Fruit fly (Drosophila melanogaster) whole organism, wandering third instar larva: ENCODE data around the gene kuk.
A peak's percentile ranks its signal among the peaks of the same experiment; 100 is the strongest.

Experiments
- Abd-B ChIP-seq: fragments of >200 bp; optimal IDR thresholded peaks from 2 replicates; lab custom pipeline; 2017; ENCODE audit warnings: missing biosample characterization, missing genetic modification characterization
- CG32264 ChIP-seq: fragments of 200-800 bp; sonication (Bioruptor generic); optimal IDR thresholded peaks from 2 replicates; lab custom pipeline; 2016; ENCODE audit warnings: missing biosample characterization, missing genetic modification characterization
- CG9705 ChIP-seq: fragments of 200-800 bp; sonication (Bioruptor generic); optimal IDR thresholded peaks from 2 replicates; lab custom pipeline; 2018; ENCODE audit warnings: missing biosample characterization, mild to moderate bottlenecking, missing genetic modification characterization
- CrebA ChIP-seq: fragments of 200-800 bp; sonication (Bioruptor generic); optimal IDR thresholded peaks from 2 replicates; lab custom pipeline; 2016; ENCODE audit warnings: missing biosample characterization, mild to moderate bottlenecking, missing genetic modification characterization, borderline replicate concordance
- Dfd ChIP-seq: fragments of >200 bp; optimal IDR thresholded peaks from 2 replicates; lab custom pipeline; 2017; ENCODE audit warnings: missing biosample characterization, missing genetic modification characterization
- Dif ChIP-seq: fragments of 200-275, 200-300 bp; sonication (Bioruptor generic); optimal IDR thresholded peaks from 2 replicates; lab custom pipeline; 2018; ENCODE audit warnings: missing biosample characterization, missing genetic modification characterization; ENCODE audit not compliant: partially characterized antibody
- GATAd ChIP-seq: sonication (Bioruptor generic); optimal IDR thresholded peaks from 2 replicates; lab custom pipeline; 2016; ENCODE audit warnings: missing biosample characterization, missing genetic modification characterization
- HLH106 ChIP-seq: fragments of 200-800 bp; optimal IDR thresholded peaks from 3 replicates; lab custom pipeline; 2019; ENCODE audit warnings: missing biosample characterization, mild to moderate bottlenecking, missing genetic modification characterization, moderate library complexity
- Hnf4 ChIP-seq: fragments of 200-800 bp; sonication (Bioruptor generic); optimal IDR thresholded peaks from 2 replicates; lab custom pipeline; 2016; ENCODE audit warnings: missing biosample characterization, mild to moderate bottlenecking, missing genetic modification characterization
- Hr78 ChIP-seq: fragments of >200 bp; optimal IDR thresholded peaks from 2 replicates; lab custom pipeline; 2017; ENCODE audit warnings: missing biosample characterization, missing genetic modification characterization
- Hr83 ChIP-seq: fragments of 200-300 bp; sonication (Bioruptor generic); optimal IDR thresholded peaks from 2 replicates; lab custom pipeline; 2016; ENCODE audit warnings: missing biosample characterization, mild to moderate bottlenecking, missing genetic modification characterization, moderate library complexity; ENCODE audit not compliant: poor library complexity, severe bottlenecking
- Jra ChIP-seq: sonication (Bioruptor generic); optimal IDR thresholded peaks from 2 replicates; lab custom pipeline; 2016; ENCODE audit warnings: missing biosample characterization, missing genetic modification characterization
- Mio ChIP-seq: sonication (Bioruptor generic); optimal IDR thresholded peaks from 2 replicates; lab custom pipeline; 2016; ENCODE audit warnings: missing biosample characterization, missing genetic modification characterization
- Myc ChIP-seq: fragments of >200 bp; optimal IDR thresholded peaks from 2 replicates; lab custom pipeline; 2017
- N ChIP-seq: fragments of >200 bp; optimal IDR thresholded peaks from 2 replicates; lab custom pipeline; 2018; ENCODE audit warnings: missing biosample characterization, missing external identifiers, missing genetic modification characterization
- OdsH ChIP-seq: fragments of 200-800 bp; sonication (Bioruptor generic); optimal IDR thresholded peaks from 2 replicates; lab custom pipeline; 2016; ENCODE audit warnings: missing biosample characterization, mild to moderate bottlenecking, missing genetic modification characterization
- Rel ChIP-seq, 2 experiments: fragments of 200-800 bp; sonication (Bioruptor generic) in 1 of 2; optimal IDR thresholded peaks; 2 replicates in 1 of 2; 3 replicates in 1 of 2; lab custom pipeline; 2016 to 2019; ENCODE audit warnings: mild to moderate bottlenecking in 2 of 2, missing biosample characterization in 2 of 2, missing genetic modification characterization in 2 of 2, moderate library complexity in 1 of 2
- Sp1 ChIP-seq: fragments of 200-800 bp; sonication (Bioruptor generic); optimal IDR thresholded peaks from 3 replicates; lab custom pipeline; 2019; ENCODE audit warnings: missing biosample characterization, mild to moderate bottlenecking, missing genetic modification characterization, moderate library complexity
- Vsx2 ChIP-seq: fragments of 200-300, 225-300 bp; sonication (Bioruptor generic); optimal IDR thresholded peaks from 2 replicates; lab custom pipeline; 2018; ENCODE audit warnings: missing biosample characterization, missing genetic modification characterization; ENCODE audit not compliant: partially characterized antibody
- br ChIP-seq: fragments of 200-800 bp; sonication (Bioruptor generic); optimal IDR thresholded peaks from 2 replicates; lab custom pipeline; 2016; ENCODE audit warnings: missing biosample characterization, missing genetic modification characterization
- brk ChIP-seq: fragments of 200-800 bp; sonication (Bioruptor generic); optimal IDR thresholded peaks from 2 replicates; lab custom pipeline; 2016; ENCODE audit warnings: missing biosample characterization, mild to moderate bottlenecking, missing genetic modification characterization
- dl ChIP-seq, 2 experiments: fragments of 175-275, 200-275 bp in 1 of 2; fragments of 200-275 bp in 1 of 2; sonication (Bioruptor generic); optimal IDR thresholded peaks; lab custom pipeline; 2018; ENCODE audit warnings: mild to moderate bottlenecking in 2 of 2, missing biosample characterization in 2 of 2, missing genetic modification characterization in 2 of 2, moderate library complexity in 2 of 2; ENCODE audit not compliant: partially characterized antibody in 2 of 2, insufficient read depth in 1 of 2
- dmrt93B ChIP-seq: fragments of 200-800 bp; sonication (Bioruptor generic); optimal IDR thresholded peaks from 2 replicates; lab custom pipeline; 2018; ENCODE audit warnings: missing biosample characterization, mild to moderate bottlenecking, missing genetic modification characterization
- dsf ChIP-seq: sonication (Bioruptor generic); optimal IDR thresholded peaks from 2 replicates; lab custom pipeline; 2016; ENCODE audit warnings: missing biosample characterization, missing genetic modification characterization, borderline replicate concordance
- ey ChIP-seq: fragments of 200-800 bp; sonication (Bioruptor generic); optimal IDR thresholded peaks from 2 replicates; lab custom pipeline; 2016; ENCODE audit warnings: missing biosample characterization, missing genetic modification characterization
- foxo ChIP-seq, 2 experiments: fragments of 200-800 bp; sonication (Bioruptor generic); optimal IDR thresholded peaks; 2 replicates in 1 of 2; 3 replicates in 1 of 2; lab custom pipeline; 2016 to 2017; ENCODE audit warnings: missing biosample characterization in 2 of 2, missing genetic modification characterization in 2 of 2
- fru ChIP-seq: fragments of 200-800 bp; sonication (Bioruptor generic); optimal IDR thresholded peaks from 3 replicates; lab custom pipeline; 2016; ENCODE audit warnings: missing biosample characterization, mild to moderate bottlenecking, missing genetic modification characterization
- h ChIP-seq: fragments of 200-800 bp; sonication (Bioruptor generic); optimal IDR thresholded peaks from 3 replicates; lab custom pipeline; 2016; ENCODE audit warnings: missing biosample characterization, mild to moderate bottlenecking, missing genetic modification characterization
- jim ChIP-seq: fragments of 175-275, 200-325 bp; sonication (Bioruptor generic); optimal IDR thresholded peaks from 2 replicates; lab custom pipeline; 2016; ENCODE audit warnings: missing biosample characterization, mild to moderate bottlenecking, missing genetic modification characterization
- lola ChIP-seq: fragments of >200 bp; optimal IDR thresholded peaks from 2 replicates; lab custom pipeline; 2017; ENCODE audit warnings: missing biosample characterization, missing genetic modification characterization
- pan ChIP-seq: fragments of >200 bp; optimal IDR thresholded peaks from 2 replicates; lab custom pipeline; 2017
- psq ChIP-seq: fragments of 200-800 bp; sonication (Bioruptor generic); optimal IDR thresholded peaks from 3 replicates; lab custom pipeline; 2017; ENCODE audit warnings: missing biosample characterization, mild to moderate bottlenecking, missing genetic modification characterization, moderate library complexity
- rgr ChIP-seq: fragments of 200-800 bp; sonication (Bioruptor generic); optimal IDR thresholded peaks from 3 replicates; lab custom pipeline; 2016; ENCODE audit warnings: missing biosample characterization, mild to moderate bottlenecking, missing genetic modification characterization
- sage ChIP-seq: fragments of 200-800 bp; sonication (Bioruptor generic); optimal IDR thresholded peaks from 2 replicates; lab custom pipeline; 2016; ENCODE audit warnings: missing biosample characterization, mild to moderate bottlenecking, missing genetic modification characterization
- sv ChIP-seq: fragments of 200-800 bp; sonication (Bioruptor generic); optimal IDR thresholded peaks from 3 replicates; lab custom pipeline; 2016; ENCODE audit warnings: missing biosample characterization, missing genetic modification characterization
- tai ChIP-seq: sonication (Bioruptor generic); optimal IDR thresholded peaks from 2 replicates; lab custom pipeline; 2016; ENCODE audit warnings: missing biosample characterization, missing genetic modification characterization
- usp ChIP-seq: fragments of >200 bp; optimal IDR thresholded peaks from 2 replicates; lab custom pipeline; 2017; ENCODE audit warnings: missing biosample characterization, missing genetic modification characterization
- woc ChIP-seq: sonication (Bioruptor generic); optimal IDR thresholded peaks from 2 replicates; lab custom pipeline; 2016; ENCODE audit warnings: missing biosample characterization, mild to moderate bottlenecking, missing genetic modification characterization

Gene kuk

DNA sequence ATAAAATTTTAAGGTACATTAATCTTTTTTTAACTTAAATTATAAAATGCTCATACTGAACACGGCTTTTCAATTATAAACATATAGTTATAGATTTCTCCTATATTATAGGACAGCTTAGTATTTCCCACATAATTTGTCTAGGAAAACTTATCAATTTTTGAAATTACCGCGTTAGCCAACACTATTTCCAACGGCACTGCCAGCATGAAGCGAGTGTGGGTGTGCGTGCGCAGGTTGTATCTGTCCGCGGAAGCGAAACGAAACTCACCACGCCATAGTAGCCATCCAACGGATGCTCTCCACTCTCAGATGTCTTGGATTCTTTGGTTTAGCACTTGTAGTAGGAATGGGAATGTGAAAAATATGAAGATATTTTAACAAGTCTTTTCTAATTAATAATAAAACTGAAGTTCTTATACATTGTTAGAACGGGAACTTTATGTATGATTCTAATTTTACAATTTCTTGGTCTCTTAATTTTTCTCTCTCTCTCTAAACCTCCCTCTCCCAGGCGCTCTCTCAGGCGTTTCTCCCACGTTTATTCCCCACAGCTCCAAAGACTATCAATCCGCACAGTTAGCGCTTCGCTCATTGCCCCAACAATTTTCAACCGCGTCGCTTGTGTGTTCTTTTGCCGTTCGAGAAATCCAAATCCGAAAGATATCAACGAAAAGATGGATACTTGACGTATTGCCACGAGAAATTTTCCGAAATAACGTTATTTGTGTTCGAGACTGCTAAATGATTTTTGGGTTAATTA, 26.4 kb upstream of the kuk start, which contains the start of gene Dad:
TSS of gene Dad (plus strand) at position 593 of the 763 bp plus-strand sequence.
- TF ChIP-seq rgr (GFP tag; lab: Kevin White, UChicago), result peak; percentile 78
- TF ChIP-seq Dfd, result no peak
- TF ChIP-seq CG32264 (GFP tag; lab: Kevin White, UChicago), result peak; percentile 1
- no peak for TF ChIP-seq GATAd (GFP tag; lab: Kevin White, UChicago)
- TF ChIP-seq pan (lab: Kevin White, UChicago), result no peak
- TF ChIP-seq sv (GFP tag; lab: Kevin White, UChicago), result no peak
- peak; percentile 75 for TF ChIP-seq br (GFP tag; lab: Kevin White, UChicago)
- TF ChIP-seq tai (GFP tag; lab: Kevin White, UChicago), result peak; percentile 55
- TF ChIP-seq N (GFP tag; lab: Kevin White, UChicago), result no peak
- TF ChIP-seq lola (GFP tag; lab: Kevin White, UChicago), result no peak
- TF ChIP-seq foxo (GFP tag; optimal IDR thresholded peaks at IDR 0.05; lab: Kevin White, UChicago), result peak in 1 of 2 experiments; percentile 71
- TF ChIP-seq Sp1 (GFP tag; lab: Kevin White, UChicago), result peak; percentile 34
- TF ChIP-seq Mio (GFP tag; lab: Kevin White, UChicago), result no peak
- TF ChIP-seq woc (GFP tag; lab: Kevin White, UChicago), result no peak
- TF ChIP-seq CG9705, result no peak
- no peak for TF ChIP-seq Abd-B (GFP tag; lab: Kevin White, UChicago)
- TF ChIP-seq Myc, result no peak
- peak; percentile 83 for TF ChIP-seq h (GFP tag; lab: Kevin White, UChicago)
- peak; percentile 10 for TF ChIP-seq Rel (GFP tag; optimal IDR thresholded peaks at IDR 0.05; lab: Kevin White, UChicago)
- peak; percentile 8 for TF ChIP-seq Rel (tag; optimal IDR thresholded peaks at IDR 0.05; lab: Kevin White, UChicago)
- TF ChIP-seq Hnf4 (GFP tag; lab: Kevin White, UChicago), result peak; percentile 48
- no peak for TF ChIP-seq Jra (GFP tag; lab: Kevin White, UChicago)
- no peak for TF ChIP-seq psq (GFP tag; lab: Kevin White, UChicago)
- TF ChIP-seq Dif (GFP tag; lab: Kevin White, UChicago), result peak; percentile 66
- peak; percentile 49 for TF ChIP-seq OdsH (GFP tag; lab: Kevin White, UChicago)
- no peak for TF ChIP-seq jim (GFP tag; lab: Kevin White, UChicago)
- no peak for TF ChIP-seq Hr78 (GFP tag; lab: Kevin White, UChicago)
- peak; percentile 49 for TF ChIP-seq sage (GFP tag; lab: Kevin White, UChicago)
- TF ChIP-seq dl (GFP tag; optimal IDR thresholded peaks at IDR 0.05; lab: Kevin White, UChicago; ENCODE audit: insufficient read depth in 1 of 2, partially characterized antibody in 2 of 2), result peak; percentile 53 to 70
- TF ChIP-seq brk (GFP tag; lab: Kevin White, UChicago), result peak; percentile 64
- TF ChIP-seq fru (GFP tag; lab: Kevin White, UChicago), result peak; percentile 69
- peak; percentile 8 for TF ChIP-seq CrebA
- peak; percentile 20 for TF ChIP-seq Vsx2
- peak; percentile 55 for TF ChIP-seq HLH106 (tag; lab: Kevin White, UChicago)
- TF ChIP-seq ey (GFP tag; lab: Kevin White, UChicago), result peak; percentile 49
- TF ChIP-seq dmrt93B (GFP tag; lab: Kevin White, UChicago), result no peak
- TF ChIP-seq Hr83, result peak; percentile 51
- no peak for TF ChIP-seq dsf (GFP tag; lab: Kevin White, UChicago)
- no peak for TF ChIP-seq usp (GFP tag; lab: Kevin White, UChicago)

DNA sequence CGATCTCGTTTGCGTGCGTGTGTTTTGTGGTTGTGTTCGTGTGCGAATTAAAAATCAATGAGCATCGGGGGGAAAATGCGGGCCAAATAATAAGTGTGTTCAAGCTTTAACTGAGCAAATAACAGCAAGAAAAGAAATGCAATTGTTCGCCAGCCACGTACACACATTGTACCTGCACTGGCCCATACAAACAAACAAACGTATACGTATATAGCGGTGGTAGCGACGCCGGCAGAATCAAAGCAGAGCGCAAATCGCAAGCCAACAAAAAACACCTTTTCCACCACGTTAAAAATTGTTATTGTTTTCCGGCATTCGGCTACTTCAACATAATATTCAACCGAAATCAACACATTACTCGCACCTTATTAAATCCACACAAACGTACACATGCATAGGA, 25.5 kb upstream of the kuk start:
- TF ChIP-seq Mio (GFP tag; lab: Kevin White, UChicago), result no peak
- TF ChIP-seq Jra (GFP tag; lab: Kevin White, UChicago), result no peak
- no peak for TF ChIP-seq lola (GFP tag; lab: Kevin White, UChicago)
- no peak for TF ChIP-seq ey (GFP tag; lab: Kevin White, UChicago)
- TF ChIP-seq fru (GFP tag; lab: Kevin White, UChicago), result no peak
- no peak for TF ChIP-seq pan (lab: Kevin White, UChicago)
- no peak for TF ChIP-seq psq (GFP tag; lab: Kevin White, UChicago)
- no peak for TF ChIP-seq Vsx2
- TF ChIP-seq CG32264 (GFP tag; lab: Kevin White, UChicago), result no peak
- no peak for TF ChIP-seq jim (GFP tag; lab: Kevin White, UChicago)
- TF ChIP-seq Hr83, result no peak
- TF ChIP-seq tai (GFP tag; lab: Kevin White, UChicago), result no peak
- no peak for TF ChIP-seq foxo (GFP tag; optimal IDR thresholded peaks at IDR 0.05; lab: Kevin White, UChicago)
- TF ChIP-seq N (GFP tag; lab: Kevin White, UChicago), result no peak
- TF ChIP-seq OdsH (GFP tag; lab: Kevin White, UChicago), result no peak
- no peak for TF ChIP-seq Rel (GFP tag; optimal IDR thresholded peaks at IDR 0.05; lab: Kevin White, UChicago)
- no peak for TF ChIP-seq Rel (tag; optimal IDR thresholded peaks at IDR 0.05; lab: Kevin White, UChicago)
- no peak for TF ChIP-seq br (GFP tag; lab: Kevin White, UChicago)
- TF ChIP-seq HLH106 (tag; lab: Kevin White, UChicago), result no peak
